Worm (Caenorhabditis elegans): ENCODE results near the gene srz-61.

ce11 chrIV:16293889-16294288 is 27.1 kb upstream of the srz-61 start:
- no peak for TF ChIP-seq lsy-2 (tag; optimal IDR thresholded peaks at IDR 0.05)
- TF ChIP-seq nhr-77 (tag; optimal IDR thresholded peaks at IDR 0.05), result no peak
- TF ChIP-seq unc-39 (tag; optimal IDR thresholded peaks at IDR 0.05), result no peak
- no peak for TF ChIP-seq pha-4 (GFP tag; IDR thresholded peaks at IDR 0.05)
- TF ChIP-seq pha-4 (tag; optimal IDR thresholded peaks at IDR 0.05), result no peak
- no peak for TF ChIP-seq fos-1 (tag; optimal IDR thresholded peaks at IDR 0.05)
- TF ChIP-seq nhr-237 (tag; optimal IDR thresholded peaks at IDR 0.05), result no peak
- TF ChIP-seq R02D3.7 (tag; optimal IDR thresholded peaks at IDR 0.05), result no peak
- no peak for TF ChIP-seq nhr-11 (tag; optimal IDR thresholded peaks at IDR 0.05)
- no peak for TF ChIP-seq mdl-1 (tag; optimal IDR thresholded peaks at IDR 0.05)
- no peak for TF ChIP-seq nhr-42 (GFP tag; IDR thresholded peaks at IDR 0.05)
- TF ChIP-seq tag-97 (GFP tag; IDR thresholded peaks at IDR 0.05), result no peak
- TF ChIP-seq duxl-1 (tag; optimal IDR thresholded peaks at IDR 0.05; ENCODE audit: poor library complexity), result no peak
